Worm (Caenorhabditis elegans) whole organism, young adult: ENCODE results near the gene nmur-1.
A peak's percentile ranks its signal among the peaks of the same experiment; 100 is the strongest.

Experiments used
- C17E4.6 ChIP-seq: fragments of 200-800 bp; sonication (Bioruptor generic); IDR thresholded peaks from 2 replicates; pipeline ENCODE4 v1.3.6; 2022; ENCODE audit warnings: missing genetic modification reagents, missing genetic modification characterization, missing compliant biosample characterization
- D2030.7 ChIP-seq: fragments of 200-800 bp; sonication (Bioruptor generic); IDR thresholded peaks from 2 replicates; pipeline ENCODE4 v1.3.6; 2022; ENCODE audit warnings: missing genetic modification reagents, missing genetic modification characterization, missing compliant biosample characterization
- F10E7.11 ChIP-seq: sonication (generic microtip); optimal IDR thresholded peaks from 2 replicates; lab custom pipeline; 2017; ENCODE audit warnings: mild to moderate bottlenecking, missing genetic modification characterization, moderate library complexity, missing compliant biosample characterization
- F23B12.7 ChIP-seq: sonication (generic microtip); optimal IDR thresholded peaks from 2 replicates; lab custom pipeline; 2017; ENCODE audit warnings: missing genetic modification characterization, mild to moderate bottlenecking, missing compliant biosample characterization, antibody characterized with exemption, moderate library complexity; ENCODE audit not compliant: insufficient read depth
- F33H1.4 ChIP-seq: fragments of 200-800 bp; sonication (Bioruptor generic); IDR thresholded peaks from 2 replicates; pipeline ENCODE4 v1.3.6; 2022; ENCODE audit warnings: missing genetic modification reagents, missing genetic modification characterization, missing compliant biosample characterization
- F57A8.1 ChIP-seq: fragments of 200-800 bp; sonication (Bioruptor generic); optimal IDR thresholded peaks from 2 replicates; lab custom pipeline; 2018; ENCODE audit warnings: mild to moderate bottlenecking, missing genetic modification characterization, moderate library complexity, missing compliant biosample characterization
- Y53F4B.3 ChIP-seq: fragments of 200-800 bp; sonication (Bioruptor generic); IDR thresholded peaks from 2 replicates; pipeline ENCODE4 v1.3.6; 2022; ENCODE audit warnings: missing genetic modification reagents, missing genetic modification characterization, missing compliant biosample characterization
- Y79H2A.3 ChIP-seq: fragments of 200-800 bp; sonication (Bioruptor generic); conservative IDR thresholded peaks from 2 replicates; pipeline ENCODE4 v1.3.6; 2022; ENCODE audit warnings: missing genetic modification reagents, missing genetic modification characterization, missing compliant biosample characterization
- Y95B8A.8 ChIP-seq: fragments of 200-800 bp; sonication (Bioruptor generic); IDR thresholded peaks from 2 replicates; pipeline ENCODE4 v1.3.6; 2022; ENCODE audit warnings: missing genetic modification reagents, missing genetic modification characterization, missing compliant biosample characterization
- ZK185.1 ChIP-seq: sonication (generic microtip); optimal IDR thresholded peaks from 2 replicates; lab custom pipeline; 2016; ENCODE audit warnings: mild to moderate bottlenecking, missing genetic modification characterization, missing compliant biosample characterization; ENCODE audit not compliant: poor library complexity, severe bottlenecking
- ama-1 ChIP-seq, 3 experiments: fragments of 150-350 bp in 1 of 3; sonication (generic microtip) in 2 of 3; optimal IDR thresholded peaks; 2 replicates each; lab custom pipeline; 2014 to 2018; ENCODE audit warnings: missing biosample characterization in 2 of 3, missing genetic modification characterization in 2 of 3, missing genetic modification reagents in 2 of 3
- aptf-3 ChIP-seq: fragments of 200-800 bp; sonication (Bioruptor generic); IDR thresholded peaks from 2 replicates; pipeline ENCODE4 v1.3.6; 2022; ENCODE audit warnings: missing genetic modification characterization, missing compliant biosample characterization
- attf-5 ChIP-seq: fragments of 200-800 bp; sonication (Bioruptor generic); optimal IDR thresholded peaks from 2 replicates; lab custom pipeline; 2018; ENCODE audit warnings: mild to moderate bottlenecking, missing genetic modification characterization, missing compliant biosample characterization
- bed-1 ChIP-seq: fragments of 200-800 bp; sonication (Bioruptor generic); IDR thresholded peaks from 2 replicates; pipeline ENCODE4 v1.3.6; 2022; ENCODE audit warnings: missing genetic modification reagents, missing genetic modification characterization, missing compliant biosample characterization
- cebp-2 ChIP-seq: fragments of 200-800 bp; sonication (Bioruptor generic); IDR thresholded peaks from 2 replicates; pipeline ENCODE4 v1.3.6; 2022; ENCODE audit warnings: missing genetic modification characterization, missing compliant biosample characterization
- ceh-100 ChIP-seq: fragments of 200-800 bp; sonication (Bioruptor generic); IDR thresholded peaks from 2 replicates; pipeline ENCODE4 v1.3.6; 2022; ENCODE audit warnings: missing genetic modification reagents, missing genetic modification characterization, missing compliant biosample characterization
- ceh-40 ChIP-seq: fragments of 200-800 bp; sonication (Bioruptor generic); IDR thresholded peaks from 2 replicates; pipeline ENCODE4 v1.3.6; 2022; ENCODE audit warnings: missing genetic modification characterization, missing compliant biosample characterization
- ceh-58 ChIP-seq: fragments of 200-800 bp; sonication (Bioruptor generic); IDR thresholded peaks from 2 replicates; pipeline ENCODE4 v1.3.6; 2022; ENCODE audit warnings: missing genetic modification characterization, missing compliant biosample characterization
- ceh-79 ChIP-seq: sonication (generic microtip); optimal IDR thresholded peaks from 2 replicates; lab custom pipeline; 2017; ENCODE audit warnings: mild to moderate bottlenecking, missing genetic modification characterization, missing compliant biosample characterization
- chd-7 ChIP-seq: sonication (generic microtip); optimal IDR thresholded peaks from 2 replicates; lab custom pipeline; 2016; ENCODE audit warnings: mild to moderate bottlenecking, missing genetic modification characterization, moderate library complexity, missing compliant biosample characterization
- dpff-1 ChIP-seq: sonication (generic microtip); optimal IDR thresholded peaks from 2 replicates; lab custom pipeline; 2017; ENCODE audit warnings: mild to moderate bottlenecking, missing genetic modification characterization, missing compliant biosample characterization
- him-1 ChIP-seq: sonication (generic microtip); optimal IDR thresholded peaks from 2 replicates; lab custom pipeline; 2016; ENCODE audit warnings: missing genotype, missing genetic modification reagents, missing genetic modification characterization, missing compliant biosample characterization
- hlh-12 ChIP-seq: sonication (generic microtip); optimal IDR thresholded peaks from 2 replicates; lab custom pipeline; 2016; ENCODE audit warnings: missing genetic modification characterization, missing compliant biosample characterization
- hmg-20 ChIP-seq: fragments of 200-800 bp; sonication (Bioruptor generic); IDR thresholded peaks from 2 replicates; pipeline ENCODE4 v1.3.6; 2022; ENCODE audit warnings: missing genetic modification reagents, missing genetic modification characterization, missing compliant biosample characterization
- lin-35 ChIP-seq, 3 experiments: fragments of 150-350 bp in 2 of 3; sonication (generic microtip) in 1 of 3; optimal IDR thresholded peaks; 2 replicates each; lab custom pipeline; 2014 to 2018; ENCODE audit warnings: missing biosample characterization in 3 of 3, missing genetic modification characterization in 3 of 3, missing genetic modification reagents in 3 of 3
- madf-10 ChIP-seq: sonication (generic microtip); optimal IDR thresholded peaks from 2 replicates; lab custom pipeline; 2016; ENCODE audit warnings: mild to moderate bottlenecking, missing genetic modification characterization, missing compliant biosample characterization
- madf-6 ChIP-seq: fragments of 200-800 bp; sonication (Bioruptor generic); IDR thresholded peaks from 2 replicates; pipeline ENCODE4 v1.3.6; 2022; ENCODE audit warnings: missing genetic modification reagents, missing genetic modification characterization, missing compliant biosample characterization
- mcd-1 ChIP-seq: fragments of 200-800 bp; sonication (Bioruptor generic); IDR thresholded peaks from 2 replicates; pipeline ENCODE4 v1.3.6; 2022; ENCODE audit warnings: missing genetic modification reagents, missing genetic modification characterization, missing compliant biosample characterization
- mes-4 ChIP-seq: sonication (generic microtip); optimal IDR thresholded peaks from 2 replicates; lab custom pipeline; 2016; ENCODE audit warnings: missing genotype, missing genetic modification characterization, missing compliant biosample characterization
- nhr-120 ChIP-seq: fragments of 200-800 bp; sonication (Bioruptor generic); IDR thresholded peaks from 2 replicates; pipeline ENCODE4 v1.3.6; 2022; ENCODE audit warnings: missing genetic modification characterization, missing compliant biosample characterization
- rcor-1 ChIP-seq: fragments of 200-800 bp; sonication (Bioruptor generic); IDR thresholded peaks from 2 replicates; pipeline ENCODE4 v1.3.6; 2022; ENCODE audit warnings: missing genetic modification reagents, missing genetic modification characterization, missing compliant biosample characterization
- rec-8 ChIP-seq, 2 experiments: sonication (generic microtip); optimal IDR thresholded peaks; 2 replicates each; lab custom pipeline; 2016; ENCODE audit warnings: mild to moderate bottlenecking in 2 of 2, missing genetic modification characterization in 2 of 2, missing genetic modification reagents in 2 of 2, missing genotype in 2 of 2, missing biosample characterization in 1 of 2, missing compliant biosample characterization in 1 of 2, moderate library complexity in 1 of 2
- rpc-1 ChIP-seq, 2 experiments: fragments of 150-350 bp in 1 of 2; sonication (generic microtip) in 1 of 2; optimal IDR thresholded peaks; 2 replicates each; lab custom pipeline; 2014 to 2018; ENCODE audit warnings: missing biosample characterization in 1 of 2, missing genetic modification characterization in 1 of 2, missing genetic modification reagents in 1 of 2, missing genotype in 1 of 2
- sdz-38 ChIP-seq: sonication (generic microtip); optimal IDR thresholded peaks from 2 replicates; lab custom pipeline; 2016; ENCODE audit warnings: missing genotype, missing genetic modification characterization, missing compliant biosample characterization
- snpc-1.3 ChIP-seq: sonication (generic microtip); optimal IDR thresholded peaks from 2 replicates; lab custom pipeline; 2017; ENCODE audit warnings: missing genetic modification characterization, mild to moderate bottlenecking, missing compliant biosample characterization, antibody characterized with exemption, moderate library complexity, missing genotype, missing genetic modification reagents; ENCODE audit not compliant: insufficient read depth
- snpc-3.4 ChIP-seq: sonication (generic microtip); optimal IDR thresholded peaks from 2 replicates; lab custom pipeline; 2017; ENCODE audit warnings: missing genetic modification characterization, mild to moderate bottlenecking, missing compliant biosample characterization, antibody characterized with exemption, moderate library complexity, missing genotype, missing genetic modification reagents
- snpc-4 ChIP-seq, 5 experiments: fragments of 150-350 bp in 1 of 5; sonication (generic microtip) in 4 of 5; optimal IDR thresholded peaks; 2 replicates each; lab custom pipeline; 2014 to 2018; ENCODE audit warnings: missing genetic modification characterization in 5 of 5, missing biosample characterization in 3 of 5, antibody characterized with exemption in 2 of 5, mild to moderate bottlenecking in 2 of 5, missing compliant biosample characterization in 2 of 5, missing genotype in 2 of 5, moderate library complexity in 2 of 5, missing genetic modification reagents in 1 of 5
- sptf-2 ChIP-seq: fragments of 200-800 bp; sonication (Bioruptor generic); optimal IDR thresholded peaks from 2 replicates; lab custom pipeline; 2018; ENCODE audit warnings: mild to moderate bottlenecking, missing genetic modification characterization, missing compliant biosample characterization
- unc-130 ChIP-seq: sonication (generic microtip); optimal IDR thresholded peaks from 2 replicates; lab custom pipeline; 2016; ENCODE audit warnings: missing genetic modification reagents, missing genetic modification characterization, missing compliant biosample characterization
- unc-62 ChIP-seq: fragments of 150-350 bp; optimal IDR thresholded peaks from 2 replicates; lab custom pipeline; 2014; ENCODE audit warnings: missing biosample characterization, missing genetic modification reagents, missing genetic modification characterization
- zim-3 ChIP-seq: sonication (generic microtip); optimal IDR thresholded peaks from 2 replicates; lab custom pipeline; 2017; ENCODE audit warnings: mild to moderate bottlenecking, missing genetic modification characterization, moderate library complexity, missing compliant biosample characterization
- ztf-18 ChIP-seq: sonication (generic microtip); optimal IDR thresholded peaks from 2 replicates; lab custom pipeline; 2016; ENCODE audit warnings: missing genotype, mild to moderate bottlenecking, missing genetic modification characterization, missing compliant biosample characterization
- ztf-6 ChIP-seq: fragments of 200-800 bp; sonication (Bioruptor generic); IDR thresholded peaks from 2 replicates; pipeline ENCODE4 v1.3.6; 2022; ENCODE audit warnings: missing genetic modification reagents, missing genetic modification characterization, missing compliant biosample characterization

The nmur-1 gene

ce11 chrX:9022779-9023178, 42.0 kb downstream of the nmur-1 start, which contains the start of gene T25B6.6:
Gene T25B6.6 (minus strand): TSS chrX:9022879.
- no peak for TF ChIP-seq dpff-1 (tag; lab: Kevin White, UChicago)

DNA sequence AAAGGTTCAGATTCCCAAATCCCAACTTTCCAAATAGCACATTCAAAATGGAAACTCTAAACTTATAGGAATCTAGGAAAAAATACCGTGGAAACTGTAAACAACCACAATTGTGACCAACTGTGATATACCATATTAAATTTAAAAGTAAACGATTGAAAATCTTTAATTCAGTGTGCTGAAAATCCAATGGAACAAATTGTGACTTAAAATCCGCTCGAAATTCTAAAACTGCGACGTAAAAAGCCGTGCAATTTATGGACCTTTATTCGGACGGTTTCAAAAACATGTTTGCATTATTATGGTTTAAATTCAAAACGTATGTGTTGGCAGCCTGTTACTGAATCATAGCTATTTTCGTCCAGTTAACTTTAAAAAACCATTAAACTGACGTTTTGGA, 43.0 kb downstream of the nmur-1 start:
- TF ChIP-seq ZK185.1 (tag; lab: Kevin White, UChicago), result no peak
- TF ChIP-seq cebp-2, result no peak
- no peak for TF ChIP-seq madf-10
- TF ChIP-seq, all 124 proteins: peak for 0

- peak; percentile 68 for TF ChIP-seq snpc-1.3
- no peak for TF ChIP-seq chd-7 (tag; lab: Kevin White, UChicago)
- peak; percentile 45 for TF ChIP-seq F57A8.1 (GFP tag; lab: Kevin White, UChicago)
- TF ChIP-seq F23B12.7, result peak; percentile 59
- TF ChIP-seq ztf-6 (GFP tag; lab: Robert Waterston, UW), result 0 out of 2 replicates have a peak, but pooled peaks have one; percentile 29
- TF ChIP-seq D2030.7 (GFP tag; lab: Robert Waterston, UW), result peak; percentile 74
- TF ChIP-seq sptf-2, result peak; percentile 76
- 0 out of 2 replicates have a peak, but pooled peaks have one; percentile 71 for TF ChIP-seq ceh-40 (GFP tag; lab: Robert Waterston, UW)
- no peak for TF ChIP-seq nhr-120
- TF ChIP-seq madf-6, result no peak
- peak; percentile 74 for TF ChIP-seq snpc-4 (GFP tag; optimal IDR thresholded peaks at IDR 0.05; lab: Kevin White, UChicago)
- peak in 1 of 4 experiments; percentile 30 for TF ChIP-seq snpc-4 (tag; optimal IDR thresholded peaks at IDR 0.05; lab: Kevin White, UChicago)
- peak; percentile 83 for TF ChIP-seq hmg-20
- TF ChIP-seq unc-130 (GFP tag; lab: Kevin White, UChicago), result peak; percentile 18
- TF ChIP-seq zim-3 (tag; lab: Kevin White, UChicago), result peak; percentile 64
- peak; percentile 19 for TF ChIP-seq sdz-38 (tag; lab: Kevin White, UChicago)
- TF ChIP-seq ceh-100 (GFP tag; lab: Robert Waterston, UW), result peak; percentile 64
- TF ChIP-seq rec-8 (tag; optimal IDR thresholded peaks at IDR 0.05; lab: Kevin White, UChicago), result peak; percentile 84 to 94
- peak; percentile 81 for TF ChIP-seq ceh-79 (tag; lab: Kevin White, UChicago)
- TF ChIP-seq Y53F4B.3 (GFP tag; lab: Robert Waterston, UW), result no peak
- TF ChIP-seq mcd-1, result no peak
- no peak for TF ChIP-seq ceh-58
- TF ChIP-seq F33H1.4 (GFP tag; lab: Robert Waterston, UW), result no peak
- TF ChIP-seq him-1, result peak; percentile 95
- peak; percentile 79 for TF ChIP-seq rcor-1 (GFP tag; lab: Robert Waterston, UW)
- TF ChIP-seq rpc-1 (optimal IDR thresholded peaks at IDR 0.05; lab: Kevin White, UChicago), result peak; percentile 98
- TF ChIP-seq rpc-1 (tag; optimal IDR thresholded peaks at IDR 0.05; lab: Kevin White, UChicago), result peak; percentile 100
- peak; percentile 80; the same call in 1 of the 2 replicates for TF ChIP-seq bed-1
- no peak for TF ChIP-seq aptf-3 (GFP tag; lab: Robert Waterston, UW)
- peak; percentile 50 for TF ChIP-seq attf-5 (GFP tag; lab: Kevin White, UChicago)
- peak; percentile 93 for TF ChIP-seq cebp-2
- TF ChIP-seq snpc-3.4, result peak; percentile 32
- no peak for TF ChIP-seq ama-1 (optimal IDR thresholded peaks at IDR 0.05; lab: Kevin White, UChicago)
- peak; percentile 83 to 92 for TF ChIP-seq ama-1 (GFP tag; optimal IDR thresholded peaks at IDR 0.05; lab: Kevin White, UChicago)
- no peak for TF ChIP-seq unc-62 (GFP tag; lab: Kevin White, UChicago)
- peak; percentile 11 for TF ChIP-seq F10E7.11
- TF ChIP-seq C17E4.6 (GFP tag; lab: Robert Waterston, UW), result 0 out of 2 replicates have a peak, but pooled peaks have one; percentile 16
- peak; percentile 78 for TF ChIP-seq ztf-18 (tag; lab: Kevin White, UChicago)
- 0 out of 2 replicates have a peak, but pooled peaks have one; percentile 20 for TF ChIP-seq Y95B8A.8 (GFP tag; lab: Robert Waterston, UW)
- no peak for TF ChIP-seq lin-35 (GFP tag; optimal IDR thresholded peaks at IDR 0.05; lab: Kevin White, UChicago)
- TF ChIP-seq hlh-12 (tag; lab: Kevin White, UChicago), result peak; percentile 70
- TF ChIP-seq Y79H2A.3, result 0 out of 2 replicates have a peak, but pooled peaks have one; percentile 8
- TF ChIP-seq mes-4 (tag; lab: Kevin White, UChicago), result peak; percentile 79
Observed at ce11 chrX:9024270-9024669, 43.5 kb downstream of the nmur-1 start.
